Fruit fly (Drosophila melanogaster) whole organism, wandering third instar larva: ENCODE data around the gene CG4239.

Experiments
- Abd-B ChIP-seq: fragments of >200 bp; optimal IDR thresholded peaks from 2 replicates; lab custom pipeline; 2017; ENCODE audit warnings: missing biosample characterization, missing genetic modification characterization
- CG32264 ChIP-seq: fragments of 200-800 bp; sonication (Bioruptor generic); optimal IDR thresholded peaks from 2 replicates; lab custom pipeline; 2016; ENCODE audit warnings: missing biosample characterization, missing genetic modification characterization
- CG9705 ChIP-seq: fragments of 200-800 bp; sonication (Bioruptor generic); optimal IDR thresholded peaks from 2 replicates; lab custom pipeline; 2018; ENCODE audit warnings: missing biosample characterization, mild to moderate bottlenecking, missing genetic modification characterization
- Dfd ChIP-seq: fragments of >200 bp; optimal IDR thresholded peaks from 2 replicates; lab custom pipeline; 2017; ENCODE audit warnings: missing biosample characterization, missing genetic modification characterization
- HLH106 ChIP-seq: fragments of 200-800 bp; optimal IDR thresholded peaks from 3 replicates; lab custom pipeline; 2019; ENCODE audit warnings: missing biosample characterization, mild to moderate bottlenecking, missing genetic modification characterization, moderate library complexity
- Hnf4 ChIP-seq: fragments of 200-800 bp; sonication (Bioruptor generic); optimal IDR thresholded peaks from 2 replicates; lab custom pipeline; 2016; ENCODE audit warnings: missing biosample characterization, mild to moderate bottlenecking, missing genetic modification characterization
- Hr78 ChIP-seq: fragments of >200 bp; optimal IDR thresholded peaks from 2 replicates; lab custom pipeline; 2017; ENCODE audit warnings: missing biosample characterization, missing genetic modification characterization
- Hr83 ChIP-seq: fragments of 200-300 bp; sonication (Bioruptor generic); optimal IDR thresholded peaks from 2 replicates; lab custom pipeline; 2016; ENCODE audit warnings: missing biosample characterization, mild to moderate bottlenecking, missing genetic modification characterization, moderate library complexity; ENCODE audit not compliant: poor library complexity, severe bottlenecking
- Jra ChIP-seq: sonication (Bioruptor generic); optimal IDR thresholded peaks from 2 replicates; lab custom pipeline; 2016; ENCODE audit warnings: missing biosample characterization, missing genetic modification characterization
- Mio ChIP-seq: sonication (Bioruptor generic); optimal IDR thresholded peaks from 2 replicates; lab custom pipeline; 2016; ENCODE audit warnings: missing biosample characterization, missing genetic modification characterization
- N ChIP-seq: fragments of >200 bp; optimal IDR thresholded peaks from 2 replicates; lab custom pipeline; 2018; ENCODE audit warnings: missing biosample characterization, missing external identifiers, missing genetic modification characterization
- OdsH ChIP-seq: fragments of 200-800 bp; sonication (Bioruptor generic); optimal IDR thresholded peaks from 2 replicates; lab custom pipeline; 2016; ENCODE audit warnings: missing biosample characterization, mild to moderate bottlenecking, missing genetic modification characterization
- Rel ChIP-seq, 2 experiments: fragments of 200-800 bp; sonication (Bioruptor generic) in 1 of 2; optimal IDR thresholded peaks; 2 replicates in 1 of 2; 3 replicates in 1 of 2; lab custom pipeline; 2016 to 2019; ENCODE audit warnings: mild to moderate bottlenecking in 2 of 2, missing biosample characterization in 2 of 2, missing genetic modification characterization in 2 of 2, moderate library complexity in 1 of 2
- Sp1 ChIP-seq: fragments of 200-800 bp; sonication (Bioruptor generic); optimal IDR thresholded peaks from 3 replicates; lab custom pipeline; 2019; ENCODE audit warnings: missing biosample characterization, mild to moderate bottlenecking, missing genetic modification characterization, moderate library complexity
- Vsx2 ChIP-seq: fragments of 200-300, 225-300 bp; sonication (Bioruptor generic); optimal IDR thresholded peaks from 2 replicates; lab custom pipeline; 2018; ENCODE audit warnings: missing biosample characterization, missing genetic modification characterization; ENCODE audit not compliant: partially characterized antibody
- br ChIP-seq: fragments of 200-800 bp; sonication (Bioruptor generic); optimal IDR thresholded peaks from 2 replicates; lab custom pipeline; 2016; ENCODE audit warnings: missing biosample characterization, missing genetic modification characterization
- brk ChIP-seq: fragments of 200-800 bp; sonication (Bioruptor generic); optimal IDR thresholded peaks from 2 replicates; lab custom pipeline; 2016; ENCODE audit warnings: missing biosample characterization, mild to moderate bottlenecking, missing genetic modification characterization
- dl ChIP-seq, 2 experiments: fragments of 175-275, 200-275 bp in 1 of 2; fragments of 200-275 bp in 1 of 2; sonication (Bioruptor generic); optimal IDR thresholded peaks; lab custom pipeline; 2018; ENCODE audit warnings: mild to moderate bottlenecking in 2 of 2, missing biosample characterization in 2 of 2, missing genetic modification characterization in 2 of 2, moderate library complexity in 2 of 2; ENCODE audit not compliant: partially characterized antibody in 2 of 2, insufficient read depth in 1 of 2
- dmrt93B ChIP-seq: fragments of 200-800 bp; sonication (Bioruptor generic); optimal IDR thresholded peaks from 2 replicates; lab custom pipeline; 2018; ENCODE audit warnings: missing biosample characterization, mild to moderate bottlenecking, missing genetic modification characterization
- ey ChIP-seq: fragments of 200-800 bp; sonication (Bioruptor generic); optimal IDR thresholded peaks from 2 replicates; lab custom pipeline; 2016; ENCODE audit warnings: missing biosample characterization, missing genetic modification characterization
- foxo ChIP-seq, 2 experiments: fragments of 200-800 bp; sonication (Bioruptor generic); optimal IDR thresholded peaks; 2 replicates in 1 of 2; 3 replicates in 1 of 2; lab custom pipeline; 2016 to 2017; ENCODE audit warnings: missing biosample characterization in 2 of 2, missing genetic modification characterization in 2 of 2
- fru ChIP-seq: fragments of 200-800 bp; sonication (Bioruptor generic); optimal IDR thresholded peaks from 3 replicates; lab custom pipeline; 2016; ENCODE audit warnings: missing biosample characterization, mild to moderate bottlenecking, missing genetic modification characterization
- lola ChIP-seq: fragments of >200 bp; optimal IDR thresholded peaks from 2 replicates; lab custom pipeline; 2017; ENCODE audit warnings: missing biosample characterization, missing genetic modification characterization
- psq ChIP-seq: fragments of 200-800 bp; sonication (Bioruptor generic); optimal IDR thresholded peaks from 3 replicates; lab custom pipeline; 2017; ENCODE audit warnings: missing biosample characterization, mild to moderate bottlenecking, missing genetic modification characterization, moderate library complexity
- rgr ChIP-seq: fragments of 200-800 bp; sonication (Bioruptor generic); optimal IDR thresholded peaks from 3 replicates; lab custom pipeline; 2016; ENCODE audit warnings: missing biosample characterization, mild to moderate bottlenecking, missing genetic modification characterization
- sage ChIP-seq: fragments of 200-800 bp; sonication (Bioruptor generic); optimal IDR thresholded peaks from 2 replicates; lab custom pipeline; 2016; ENCODE audit warnings: missing biosample characterization, mild to moderate bottlenecking, missing genetic modification characterization
- sv ChIP-seq: fragments of 200-800 bp; sonication (Bioruptor generic); optimal IDR thresholded peaks from 3 replicates; lab custom pipeline; 2016; ENCODE audit warnings: missing biosample characterization, missing genetic modification characterization
- usp ChIP-seq: fragments of >200 bp; optimal IDR thresholded peaks from 2 replicates; lab custom pipeline; 2017; ENCODE audit warnings: missing biosample characterization, missing genetic modification characterization
- woc ChIP-seq: sonication (Bioruptor generic); optimal IDR thresholded peaks from 2 replicates; lab custom pipeline; 2016; ENCODE audit warnings: missing biosample characterization, mild to moderate bottlenecking, missing genetic modification characterization

CG4239 gene

DNA sequence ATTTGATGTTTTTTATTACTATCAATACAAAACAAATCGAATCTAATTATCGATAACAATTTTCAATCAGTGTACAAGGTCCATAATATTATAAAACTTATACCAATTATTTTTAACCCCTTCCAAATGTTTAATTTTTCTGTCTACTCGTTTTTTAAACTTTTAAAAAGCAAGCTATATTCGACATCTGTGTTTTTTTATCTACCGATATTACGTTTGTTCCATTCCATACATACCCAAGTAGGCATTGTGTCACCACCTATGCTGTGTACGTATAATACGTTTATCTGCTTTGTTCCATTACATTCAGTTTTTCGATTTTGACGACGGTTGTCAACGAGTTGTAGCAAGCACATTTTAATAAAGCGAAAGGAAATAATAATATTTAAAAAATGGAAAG lies 23.8 kb upstream of the CG4239 start, which contains the start of gene nonA:
Gene nonA (plus strand): TSS at position 264 of the 400 bp plus-strand sequence.
- no peak for TF ChIP-seq dmrt93B (GFP tag; lab: Kevin White, UChicago)
- TF ChIP-seq sage: no peak
- peak; percentile 38 for TF ChIP-seq fru (GFP tag; lab: Kevin White, UChicago)
- peak; percentile 54 for TF ChIP-seq woc (GFP tag; lab: Kevin White, UChicago)
- TF ChIP-seq N: peak; percentile 5
- peak; percentile 20 for TF ChIP-seq Hnf4 (GFP tag; lab: Kevin White, UChicago)

DNA sequence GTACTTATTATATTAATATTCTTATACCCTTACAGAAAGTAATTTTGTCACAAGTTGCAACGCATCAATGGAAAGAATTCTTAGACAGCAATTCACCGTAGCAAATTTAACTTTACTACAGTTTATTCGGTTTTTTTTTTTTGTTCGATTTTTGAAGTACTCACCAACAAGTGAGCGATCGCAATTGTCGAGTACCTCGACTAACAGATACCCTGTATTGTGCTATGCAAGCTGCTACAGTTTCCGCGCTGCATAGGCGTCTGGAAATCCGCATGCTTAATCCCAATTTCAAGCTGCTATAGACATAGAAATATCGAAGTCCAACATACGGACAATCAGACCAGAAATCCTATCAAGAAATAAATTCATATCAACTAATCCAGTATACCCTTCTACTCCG lies 16.5 kb upstream of the CG4239 start:
- TF ChIP-seq Vsx2 (GFP tag; lab: Kevin White, UChicago) (no peak), Abd-B (GFP tag; lab: Kevin White, UChicago) (no peak), usp (GFP tag; lab: Kevin White, UChicago) (no peak), Dfd (GFP tag; lab: Kevin White, UChicago) (no peak), Sp1 (GFP tag; lab: Kevin White, UChicago) (no peak), CG32264 (GFP tag; lab: Kevin White, UChicago) (no peak), sage (no peak), lola (GFP tag; lab: Kevin White, UChicago) (no peak), Hr83 (GFP tag; lab: Kevin White, UChicago) (no peak), Jra (GFP tag; lab: Kevin White, UChicago) (no peak), HLH106 (tag; lab: Kevin White, UChicago) (no peak), Hr78 (GFP tag; lab: Kevin White, UChicago) (no peak), woc (GFP tag; lab: Kevin White, UChicago) (no peak), N (no peak), foxo (GFP tag; optimal IDR thresholded peaks at IDR 0.05; lab: Kevin White, UChicago) (no peak)

dm6 chrX:16371923-16372322 lies 13.2 kb upstream of the CG4239 start:
- TF ChIP-seq fru (GFP tag; lab: Kevin White, UChicago) (peak; percentile 13), Abd-B (GFP tag; lab: Kevin White, UChicago) (no peak), OdsH (peak; percentile 23), Dfd (GFP tag; lab: Kevin White, UChicago) (no peak), dl (GFP tag; optimal IDR thresholded peaks at IDR 0.05; lab: Kevin White, UChicago; ENCODE audit: insufficient read depth in 1 of 2, partially characterized antibody in 2 of 2) (no peak), sage (peak; percentile 19), Hr78 (GFP tag; lab: Kevin White, UChicago) (no peak), Vsx2 (GFP tag; lab: Kevin White, UChicago) (no peak), brk (GFP tag; lab: Kevin White, UChicago) (no peak)

- TF ChIP-seq Sp1 (GFP tag; lab: Kevin White, UChicago) (no peak), Rel (GFP tag; optimal IDR thresholded peaks at IDR 0.05; lab: Kevin White, UChicago) (peak; percentile 9), Rel (tag; optimal IDR thresholded peaks at IDR 0.05; lab: Kevin White, UChicago) (no peak)
These were observed 12.4 kb upstream of the CG4239 start, which contains the start of gene Fur2 for dm6 chrX:16372492-16373350. TSS of gene Fur2 (plus strand) at chrX:16373086.

- no peak for TF ChIP-seq ey (GFP tag; lab: Kevin White, UChicago)
- peak; percentile 10 for TF ChIP-seq OdsH
- TF ChIP-seq psq (GFP tag; lab: Kevin White, UChicago): peak; percentile 19
These were observed 11.5 kb upstream of the CG4239 start for dm6 chrX:16373541-16373940.

DNA sequence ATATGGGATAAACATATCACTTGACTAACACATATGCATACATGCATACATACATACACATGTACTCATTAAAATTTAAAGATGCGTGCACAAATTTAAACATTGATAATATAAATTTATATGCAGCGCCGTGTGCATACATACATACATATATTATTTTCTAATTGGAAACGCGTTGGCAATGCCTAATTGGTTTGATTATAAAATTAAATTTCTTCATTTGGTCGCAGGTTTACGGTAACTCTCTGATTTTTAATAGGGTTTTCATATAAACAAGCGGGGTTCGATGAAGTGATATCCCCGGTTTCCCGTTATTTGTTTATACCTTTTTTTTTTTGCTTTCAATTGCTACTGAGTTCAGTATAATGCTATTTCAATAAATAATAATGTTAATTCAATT lies 11.0 kb upstream of the CG4239 start:
- no peak for TF ChIP-seq sv
- no peak for TF ChIP-seq sage
- no peak for TF ChIP-seq foxo (GFP tag; optimal IDR thresholded peaks at IDR 0.05; lab: Kevin White, UChicago)
- TF ChIP-seq Rel (GFP tag; optimal IDR thresholded peaks at IDR 0.05; lab: Kevin White, UChicago): no peak
- no peak for TF ChIP-seq Rel (tag; optimal IDR thresholded peaks at IDR 0.05; lab: Kevin White, UChicago)
- TF ChIP-seq Sp1 (GFP tag; lab: Kevin White, UChicago): no peak
- no peak for TF ChIP-seq Hr83 (GFP tag; lab: Kevin White, UChicago)
- TF ChIP-seq dmrt93B (GFP tag; lab: Kevin White, UChicago): no peak
- no peak for TF ChIP-seq br
- TF ChIP-seq CG9705: no peak
- TF ChIP-seq rgr: no peak
- no peak for TF ChIP-seq Hr78 (GFP tag; lab: Kevin White, UChicago)
- no peak for TF ChIP-seq Dfd (GFP tag; lab: Kevin White, UChicago)
- no peak for TF ChIP-seq fru (GFP tag; lab: Kevin White, UChicago)
- TF ChIP-seq woc (GFP tag; lab: Kevin White, UChicago): no peak
- no peak for TF ChIP-seq Mio
- no peak for TF ChIP-seq usp (GFP tag; lab: Kevin White, UChicago)
